Fruit fly (Drosophila melanogaster): Measurements from ENCODE around the gene CG8833.
A peak's percentile ranks its signal among the peaks of the same experiment; 100 is the strongest.

The CG8833 gene

DNA sequence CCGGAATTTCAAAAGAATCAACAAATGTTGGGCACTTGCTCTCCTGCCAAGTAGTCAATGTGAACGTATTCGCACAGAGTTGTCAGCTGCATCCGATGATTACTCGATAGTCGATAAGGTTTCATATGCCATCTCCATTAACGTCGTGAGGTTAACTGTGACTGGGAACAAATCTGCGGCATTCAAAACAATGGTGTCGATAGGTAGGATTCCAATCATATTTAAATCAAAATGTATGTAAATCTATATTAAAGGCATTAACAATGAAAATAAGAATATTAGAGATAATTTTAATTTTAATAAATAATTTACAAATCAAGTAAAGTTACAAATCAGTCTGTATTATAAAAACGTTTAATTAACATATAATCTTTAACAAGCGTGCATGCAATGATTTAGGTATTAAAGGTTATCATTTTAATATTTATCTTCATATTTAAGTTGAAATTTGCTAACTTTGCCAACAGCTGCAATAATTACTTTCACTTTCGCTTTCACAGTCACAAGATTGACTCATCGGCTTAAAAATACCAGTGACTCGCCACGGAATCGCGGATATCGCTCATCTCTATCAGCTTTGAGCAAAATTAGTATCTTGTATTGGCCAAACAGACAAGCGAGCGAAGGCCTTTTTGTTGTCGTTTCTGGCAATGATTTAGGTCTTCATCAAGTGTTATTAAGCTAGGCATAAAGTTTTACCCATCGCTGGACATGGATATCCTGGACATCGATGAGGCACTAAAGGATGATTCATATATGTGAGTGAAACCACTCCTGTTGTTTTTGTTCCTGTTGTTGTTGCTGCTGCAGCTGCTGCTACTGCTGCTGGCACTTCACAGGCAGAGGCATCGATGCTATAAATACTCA lies 36.1 kb upstream of the CG8833 start, which contains the start of the genes Meics, Nxf3 and ssp2 (continued):
- TF ChIP-seq Ravus (GFP tag; IDR thresholded peaks at IDR 0.05): no peak
- TF ChIP-seq CG5245 (GFP tag; optimal IDR thresholded peaks at IDR 0.05): no peak
- TF ChIP-seq aop (GFP tag; IDR thresholded peaks at IDR 0.05): no peak
- no peak for TF ChIP-seq br (optimal IDR thresholded peaks at IDR 0.05)
- TF ChIP-seq wor (GFP tag; IDR thresholded peaks at IDR 0.05): no peak
- TF ChIP-seq pnt (GFP tag; optimal IDR thresholded peaks at IDR 0.05): no peak
- no peak for TF ChIP-seq tll (GFP tag; optimal IDR thresholded peaks at IDR 0.05)
- no peak for TF ChIP-seq bigmax (GFP tag; optimal IDR thresholded peaks at IDR 0.05)
- no peak for TF ChIP-seq CG7987 (GFP tag; optimal IDR thresholded peaks at IDR 0.05)
- TF ChIP-seq chn (GFP tag; optimal IDR thresholded peaks at IDR 0.05): no peak
- TF ChIP-seq CG7745 (tag; optimal IDR thresholded peaks at IDR 0.05): no peak
- TF ChIP-seq CG3838 (GFP tag; optimal IDR thresholded peaks at IDR 0.05): no peak
- no peak for TF ChIP-seq ems (GFP tag; optimal IDR thresholded peaks at IDR 0.05)
- peak; percentile 56 for TF ChIP-seq CG9727 (GFP tag; optimal IDR thresholded peaks at IDR 0.05)
- no peak for TF ChIP-seq CG11560 (tag; IDR thresholded peaks at IDR 0.05)
- no peak for TF ChIP-seq HLH3B (GFP tag; IDR thresholded peaks at IDR 0.05)
- no peak for TF ChIP-seq CG7372 (GFP tag; IDR thresholded peaks at IDR 0.05)
- no peak for TF ChIP-seq CG3407 (GFP tag; optimal IDR thresholded peaks at IDR 0.05)
- no peak for TF ChIP-seq CG7357 (GFP tag; IDR thresholded peaks at IDR 0.05)
- peak; percentile 29 for TF ChIP-seq CG17829 (tag; optimal IDR thresholded peaks at IDR 0.05)
- TF ChIP-seq Lim3 (GFP tag; IDR thresholded peaks at IDR 0.05): no peak
- TF ChIP-seq cas (GFP tag; IDR thresholded peaks at IDR 0.05): no peak
- TF ChIP-seq Awh (GFP tag; IDR thresholded peaks at IDR 0.05): no peak
- TF ChIP-seq jumu (GFP tag; optimal IDR thresholded peaks at IDR 0.05): peak; percentile 29
- no peak for TF ChIP-seq CrebB (tag; optimal IDR thresholded peaks at IDR 0.05)
- peak; percentile 5 for TF ChIP-seq NfI (GFP tag; optimal IDR thresholded peaks at IDR 0.05)
- peak; percentile 69 for TF ChIP-seq CG42726 (GFP tag; IDR thresholded peaks at IDR 0.05; ENCODE audit: partially characterized antibody)
- peak; percentile 11 for TF ChIP-seq CG18619 (GFP tag; optimal IDR thresholded peaks at IDR 0.05)
- TF ChIP-seq kni (GFP tag; optimal IDR thresholded peaks at IDR 0.05): no peak
- no peak for TF ChIP-seq CG14965 (GFP tag; optimal IDR thresholded peaks at IDR 0.05; ENCODE audit: borderline replicate concordance)
- TF ChIP-seq CG1647 (GFP tag; optimal IDR thresholded peaks at IDR 0.05): no peak
- no peak for TF ChIP-seq dmrt99B (tag; optimal IDR thresholded peaks at IDR 0.05)
- no peak for TF ChIP-seq Atf3 (GFP tag; optimal IDR thresholded peaks at IDR 0.05)
- no peak for TF ChIP-seq Atf6 (GFP tag; IDR thresholded peaks at IDR 0.05)
- no peak for TF ChIP-seq en (GFP tag; optimal IDR thresholded peaks at IDR 0.05)
- TF ChIP-seq CG14667 (GFP tag; IDR thresholded peaks at IDR 0.05): 0 out of 2 replicates have a peak, but pooled peaks have one; percentile 11
- TF ChIP-seq ham (GFP tag; IDR thresholded peaks at IDR 0.05): no peak
- TF ChIP-seq CG34224 (GFP tag; IDR thresholded peaks at IDR 0.05; ENCODE audit: partially characterized antibody): peak; percentile 41; the same call in 1 of the 3 replicates
- TF ChIP-seq Antp (GFP tag; optimal IDR thresholded peaks at IDR 0.05): peak; percentile 32
- TF ChIP-seq tap (tag; optimal IDR thresholded peaks at IDR 0.05): no peak
- no peak for TF ChIP-seq CG3726 (GFP tag; IDR thresholded peaks at IDR 0.05)
- TF ChIP-seq CG13296 (GFP tag; optimal IDR thresholded peaks at IDR 0.05): no peak
- no peak for TF ChIP-seq esg (GFP tag; conservative IDR thresholded peaks at IDR 0.05)
- TF ChIP-seq CG10959 (GFP tag; IDR thresholded peaks at IDR 0.05): no peak
- TF ChIP-seq CG18011 (GFP tag; optimal IDR thresholded peaks at IDR 0.05): no peak
- no peak for TF ChIP-seq Atf-2 (GFP tag; optimal IDR thresholded peaks at IDR 0.05)
- no peak for TF ChIP-seq CG30431 (GFP tag; optimal IDR thresholded peaks at IDR 0.05)
- TF ChIP-seq CG14860 (GFP tag; IDR thresholded peaks at IDR 0.05; ENCODE audit: partially characterized antibody): peak; percentile 49; the same call in 2 of the 3 replicates
- peak; percentile 50 for TF ChIP-seq CG18262 (tag; optimal IDR thresholded peaks at IDR 0.05)
- TF ChIP-seq jing (GFP tag; optimal IDR thresholded peaks at IDR 0.05): no peak

All from whole organism, embryonic.